Fruit fly (Drosophila melanogaster) whole organism, embryonic: ENCODE data around the gene CG44838.
A peak's percentile ranks its signal among the peaks of the same experiment; 100 is the strongest.

ENCODE experiments used
- Asciz ChIP-seq: fragments of 200-800 bp; sonication (Bioruptor generic); optimal IDR thresholded peaks from 2 replicates; lab custom pipeline; 2017; ENCODE audit warnings: missing biosample characterization, mild to moderate bottlenecking, missing genetic modification characterization, missing genetic modification reagents
- Bdp1 ChIP-seq: fragments of 200-800 bp; sonication (Bioruptor generic); optimal IDR thresholded peaks from 3 replicates; lab custom pipeline; 2016; ENCODE audit warnings: missing biosample characterization, missing genetic modification characterization
- BtbVII ChIP-seq: fragments of 200-800 bp; sonication (Bioruptor generic); optimal IDR thresholded peaks from 3 replicates; lab custom pipeline; 2017; ENCODE audit warnings: missing biosample characterization, mild to moderate bottlenecking, missing genetic modification characterization
- CG10147 ChIP-seq: fragments of 200-800 bp; sonication (Bioruptor generic); optimal IDR thresholded peaks from 2 replicates; lab custom pipeline; 2019; ENCODE audit warnings: missing biosample characterization, mild to moderate bottlenecking, missing genetic modification characterization, moderate library complexity
- CG10267 ChIP-seq: fragments of 200-800 bp; sonication (Bioruptor generic); optimal IDR thresholded peaks from 2 replicates; lab custom pipeline; 2018; ENCODE audit warnings: missing biosample characterization, mild to moderate bottlenecking, missing genetic modification characterization, moderate library complexity
- CG10959 ChIP-seq: fragments of 200-800 bp; sonication (Bioruptor generic); IDR thresholded peaks from 2 replicates; pipeline ENCODE4 v1.3.6; 2022; ENCODE audit warnings: missing biosample characterization, missing genetic modification characterization
- CG10979 ChIP-seq: fragments of 200-800 bp; sonication (Bioruptor generic); optimal IDR thresholded peaks from 2 replicates; lab custom pipeline; 2018; ENCODE audit warnings: missing biosample characterization, mild to moderate bottlenecking, missing genetic modification characterization, moderate library complexity
- CG12155 ChIP-seq: fragments of 200-800 bp; sonication (Bioruptor generic); optimal IDR thresholded peaks from 3 replicates; lab custom pipeline; 2016; ENCODE audit warnings: missing biosample characterization, missing genetic modification characterization
- CG14667 ChIP-seq: fragments of 200-800 bp; sonication (Bioruptor generic); IDR thresholded peaks from 2 replicates; pipeline ENCODE4 v1.3.6; 2022; ENCODE audit warnings: missing biosample characterization, missing genetic modification characterization
- CG14860 ChIP-seq: fragments of 200-800 bp; sonication (Bioruptor generic); IDR thresholded peaks from 3 replicates; pipeline ENCODE4 v1.3.6; 2022; ENCODE audit warnings: missing biosample characterization, missing genetic modification characterization; ENCODE audit not compliant: partially characterized antibody
- CG15073 ChIP-seq: fragments of 200-800 bp; sonication (Bioruptor generic); optimal IDR thresholded peaks from 2 replicates; lab custom pipeline; 2016; ENCODE audit warnings: missing biosample characterization, missing genetic modification characterization
- CG1602 ChIP-seq: fragments of 200-800 bp; sonication (Bioruptor generic); optimal IDR thresholded peaks from 3 replicates; lab custom pipeline; 2016; ENCODE audit warnings: missing biosample characterization, missing genetic modification characterization
- CG17568 ChIP-seq: fragments of 200-800 bp; sonication (Bioruptor generic); optimal IDR thresholded peaks from 2 replicates; lab custom pipeline; 2018; ENCODE audit warnings: missing biosample characterization, mild to moderate bottlenecking, missing genetic modification characterization, moderate library complexity
- CG1832 ChIP-seq: fragments of 200-800 bp; sonication (Bioruptor generic); optimal IDR thresholded peaks from 2 replicates; lab custom pipeline; 2017; ENCODE audit warnings: missing biosample characterization, mild to moderate bottlenecking, missing genetic modification characterization, inconsistent platforms
- CG2129 ChIP-seq: fragments of 200-800 bp; sonication (Bioruptor generic); IDR thresholded peaks from 2 replicates; pipeline ENCODE4 v1.3.6; 2022; ENCODE audit warnings: missing biosample characterization, missing genetic modification characterization; ENCODE audit not compliant: partially characterized antibody
- CG2202 ChIP-seq: fragments of 200-800 bp; sonication (Bioruptor generic); optimal IDR thresholded peaks from 2 replicates; lab custom pipeline; 2018; ENCODE audit warnings: missing biosample characterization, mild to moderate bottlenecking, missing genetic modification characterization
- CG30403 ChIP-seq: fragments of 200-800 bp; sonication (Bioruptor generic); optimal IDR thresholded peaks from 3 replicates; lab custom pipeline; 2016; ENCODE audit warnings: missing biosample characterization, missing genetic modification characterization
- CG31224 ChIP-seq: fragments of 200-800 bp; sonication (Bioruptor generic); IDR thresholded peaks from 2 replicates; pipeline ENCODE4 v1.3.6; 2022; ENCODE audit warnings: missing biosample characterization, missing genetic modification characterization
- CG34422 ChIP-seq: fragments of 200-800 bp; sonication (Bioruptor generic); IDR thresholded peaks from 3 replicates; pipeline ENCODE4 v1.3.6; 2022; ENCODE audit warnings: missing biosample characterization, missing genetic modification characterization
- CG6813 ChIP-seq: fragments of 200-800 bp; sonication (Bioruptor generic); optimal IDR thresholded peaks from 2 replicates; lab custom pipeline; 2017; ENCODE audit warnings: missing biosample characterization, missing genetic modification characterization, mild to moderate bottlenecking, moderate library complexity, missing genetic modification reagents
- CG7963 ChIP-seq: fragments of 200-800 bp; sonication (Bioruptor generic); IDR thresholded peaks from 3 replicates; pipeline ENCODE4 v1.3.6; 2022; ENCODE audit warnings: missing biosample characterization, missing genetic modification characterization; ENCODE audit not compliant: partially characterized antibody
- Hr39 ChIP-seq: fragments of >200 bp; optimal IDR thresholded peaks from 2 replicates; lab custom pipeline; 2017
- Med ChIP-seq: fragments of 200-800 bp; sonication (Bioruptor generic); peaks from one replicate; lab custom pipeline; 2016; ENCODE audit warnings: missing biosample characterization, missing genetic modification characterization, mild to moderate bottlenecking, inconsistent platforms, moderate library complexity
- Oaz ChIP-seq: fragments of 200-800 bp; sonication (Bioruptor generic); IDR thresholded peaks from 2 replicates; pipeline ENCODE4 v1.3.6; 2022; ENCODE audit warnings: missing biosample characterization, missing genetic modification characterization
- Sin3A ChIP-seq: fragments of >200 bp; optimal IDR thresholded peaks from 2 replicates; lab custom pipeline; 2018
- Sox102F ChIP-seq: fragments of 200-800 bp; sonication (Bioruptor generic); optimal IDR thresholded peaks from 2 replicates; lab custom pipeline; 2018; ENCODE audit warnings: missing biosample characterization, mild to moderate bottlenecking, missing genetic modification characterization, moderate library complexity
- Stat92E ChIP-seq, 3 experiments: fragments of >200 bp in 2 of 3; fragments of 200-800 bp in 1 of 3; sonication (Bioruptor generic) in 1 of 3; optimal IDR thresholded peaks; 2 replicates each; lab custom pipeline; 2017 to 2019; ENCODE audit warnings: missing biosample characterization in 3 of 3, missing genetic modification characterization in 3 of 3, mild to moderate bottlenecking in 1 of 3, moderate library complexity in 1 of 3
- YL-1 ChIP-seq: fragments of 200-800 bp; sonication (Bioruptor generic); optimal IDR thresholded peaks from 3 replicates; lab custom pipeline; 2017; ENCODE audit warnings: missing biosample characterization, mild to moderate bottlenecking, missing genetic modification characterization
- al ChIP-seq: fragments of 200-800 bp; sonication (Bioruptor generic); IDR thresholded peaks from 2 replicates; pipeline ENCODE4 v1.3.6; 2022; ENCODE audit warnings: missing biosample characterization, missing genetic modification characterization
- aop ChIP-seq: fragments of 200-800 bp; sonication (Bioruptor generic); IDR thresholded peaks from 2 replicates; pipeline ENCODE4 v1.3.6; 2022; ENCODE audit warnings: missing biosample characterization, missing genetic modification characterization
- ato ChIP-seq: fragments of 200-800 bp; sonication (Bioruptor generic); IDR thresholded peaks from 2 replicates; pipeline ENCODE4 v1.3.6; 2022; ENCODE audit warnings: missing biosample characterization, missing genetic modification characterization; ENCODE audit not compliant: partially characterized antibody
- bcd ChIP-seq: fragments of 200-800 bp; sonication (Bioruptor generic); optimal IDR thresholded peaks from 2 replicates; lab custom pipeline; 2017; ENCODE audit warnings: missing biosample characterization, mild to moderate bottlenecking, missing genetic modification characterization
- bowl ChIP-seq: fragments of 200-800 bp; sonication (Bioruptor generic); IDR thresholded peaks from 2 replicates; pipeline ENCODE4 v1.3.6; 2022; ENCODE audit warnings: missing biosample characterization, missing genetic modification characterization
- br ChIP-seq: fragments of >200 bp; optimal IDR thresholded peaks from 2 replicates; lab custom pipeline; 2017
- bsh ChIP-seq, 2 experiments: fragments of 200-800 bp; sonication (Bioruptor generic); optimal IDR thresholded peaks; 2 replicates each; lab custom pipeline; 2017 to 2018; ENCODE audit warnings: mild to moderate bottlenecking in 2 of 2, missing biosample characterization in 2 of 2, missing genetic modification characterization in 2 of 2, moderate library complexity in 1 of 2
- cg ChIP-seq: fragments of 200-800 bp; sonication (Bioruptor generic); optimal IDR thresholded peaks from 3 replicates; lab custom pipeline; 2019; ENCODE audit warnings: missing biosample characterization, mild to moderate bottlenecking, missing genetic modification characterization, moderate library complexity
- chif ChIP-seq, 2 experiments: fragments of 200-800 bp; sonication (Bioruptor generic); optimal IDR thresholded peaks; 3 replicates each; lab custom pipeline; 2016; ENCODE audit warnings: missing biosample characterization in 2 of 2, missing genetic modification characterization in 2 of 2
- chn ChIP-seq: fragments of 200-800 bp; sonication (Bioruptor generic); optimal IDR thresholded peaks from 2 replicates; lab custom pipeline; 2016; ENCODE audit warnings: missing biosample characterization, missing genetic modification characterization
- ci ChIP-seq: fragments of 200-800 bp; sonication (Bioruptor generic); IDR thresholded peaks from 3 replicates; pipeline ENCODE4 v1.3.6; 2022; ENCODE audit warnings: missing biosample characterization, missing genetic modification characterization
- dmrt99B ChIP-seq: fragments of 200-800 bp; sonication (Bioruptor generic); optimal IDR thresholded peaks from 2 replicates; lab custom pipeline; 2018; ENCODE audit warnings: missing biosample characterization, mild to moderate bottlenecking, missing genetic modification characterization, moderate library complexity
- fru ChIP-seq: fragments of >200 bp; optimal IDR thresholded peaks from 2 replicates; lab custom pipeline; 2017
- gfzf ChIP-seq: fragments of 200-800 bp; sonication (Bioruptor generic); optimal IDR thresholded peaks from 2 replicates; lab custom pipeline; 2016; ENCODE audit warnings: missing biosample characterization, mild to moderate bottlenecking, missing genetic modification characterization, moderate library complexity
- grn ChIP-seq: fragments of 200-800 bp; sonication (Bioruptor generic); optimal IDR thresholded peaks from 3 replicates; lab custom pipeline; 2017; ENCODE audit warnings: missing biosample characterization, missing genetic modification characterization
- kay ChIP-seq: fragments of 200-800 bp; sonication (Bioruptor generic); optimal IDR thresholded peaks from 2 replicates; lab custom pipeline; 2016; ENCODE audit warnings: missing biosample characterization, missing genetic modification characterization
- nerfin-1 ChIP-seq: fragments of 200-800 bp; sonication (Bioruptor generic); optimal IDR thresholded peaks from 3 replicates; lab custom pipeline; 2019; ENCODE audit warnings: missing biosample characterization, mild to moderate bottlenecking, missing genetic modification characterization, moderate library complexity
- peb ChIP-seq: fragments of 200-800 bp; sonication (Bioruptor generic); IDR thresholded peaks from 2 replicates; pipeline ENCODE4 v1.3.6; 2022; ENCODE audit warnings: missing biosample characterization, missing genetic modification characterization
- prd ChIP-seq, 3 experiments: fragments of >200 bp in 2 of 3; fragments of 200-800 bp in 1 of 3; sonication (Bioruptor generic) in 1 of 3; optimal IDR thresholded peaks in 2 of 3; IDR thresholded peaks in 1 of 3; 2 replicates in 2 of 3; 3 replicates in 1 of 3; pipeline versions ENCODE4 v1.3.6 to Lab custom; 2017 to 2022; ENCODE audit warnings: missing biosample characterization in 1 of 3, missing genetic modification characterization in 1 of 3
- pum ChIP-seq: fragments of 200-800 bp; sonication (Bioruptor generic); optimal IDR thresholded peaks from 2 replicates; lab custom pipeline; 2016; ENCODE audit warnings: missing biosample characterization, missing genetic modification characterization
- unpg ChIP-seq: fragments of 200-800 bp; sonication (Bioruptor generic); optimal IDR thresholded peaks from 3 replicates; lab custom pipeline; 2018; ENCODE audit warnings: missing biosample characterization, mild to moderate bottlenecking, missing genetic modification characterization, moderate library complexity
- wdn ChIP-seq: fragments of 200-800 bp; sonication (Bioruptor generic); IDR thresholded peaks from 2 replicates; pipeline ENCODE4 v1.3.6; 2022; ENCODE audit warnings: missing biosample characterization, missing genetic modification characterization
- zen2 ChIP-seq: fragments of 200-800 bp; sonication (Bioruptor generic); IDR thresholded peaks from 3 replicates; pipeline ENCODE4 v1.3.6; 2022; ENCODE audit warnings: missing biosample characterization, missing genetic modification characterization; ENCODE audit not compliant: partially characterized antibody

CG44838 gene

DNA sequence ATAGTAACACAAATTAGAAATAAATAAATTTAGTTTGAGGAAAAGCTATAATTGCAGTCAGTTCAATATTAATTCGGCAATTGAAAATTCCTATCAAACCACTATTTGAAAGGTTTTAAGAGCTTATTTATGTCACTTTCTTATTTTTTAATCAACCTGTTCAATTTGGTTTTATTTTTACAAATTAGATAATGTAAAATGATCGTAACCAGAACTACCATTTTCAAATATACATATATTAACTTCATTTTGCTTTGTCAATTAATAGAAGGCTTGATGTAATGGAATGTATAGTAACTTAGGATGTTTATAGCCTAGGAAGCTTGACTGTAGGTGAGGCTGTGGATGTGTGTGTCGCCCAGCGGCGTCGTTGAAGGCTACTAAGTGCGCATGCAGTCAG, 5.7 kb downstream of the CG44838 start (continued):
- TF ChIP-seq aop (GFP tag; lab: Robert Waterston, UW) (no peak), CG17568 (GFP tag; lab: Kevin White, UChicago) (no peak), CG10267 (tag; lab: Kevin White, UChicago) (peak; percentile 1), CG14860 (GFP tag; lab: Robert Waterston, UW) (no peak), chn (no peak), CG7963 (GFP tag; lab: Robert Waterston, UW) (no peak), Hr39 (lab: Kevin White, UChicago) (no peak), dmrt99B (tag; lab: Kevin White, UChicago) (peak; percentile 60), CG2202 (tag; lab: Kevin White, UChicago) (no peak), CG6813 (no peak), bcd (GFP tag; lab: Kevin White, UChicago) (peak; percentile 3), ato (GFP tag; lab: Robert Waterston, UW) (no peak), Stat92E (GFP tag; optimal IDR thresholded peaks at IDR 0.05; lab: Kevin White, UChicago) (no peak), CG1832 (GFP tag; lab: Kevin White, UChicago) (no peak), Sox102F (GFP tag; lab: Kevin White, UChicago) (peak; percentile 38), chif (GFP tag; optimal IDR thresholded peaks at IDR 0.05; lab: Kevin White, UChicago) (no peak), bowl (no peak), CG10959 (no peak), Bdp1 (GFP tag; lab: Kevin White, UChicago) (no peak), YL-1 (no peak), CG1602 (GFP tag; lab: Kevin White, UChicago) (peak; percentile 4), CG34422 (no peak), CG12155 (GFP tag; lab: Kevin White, UChicago) (no peak), Med (peak; percentile 55), ci (GFP tag; lab: Robert Waterston, UW) (no peak), BtbVII (no peak), al (GFP tag; lab: Robert Waterston, UW) (no peak), CG10147 (GFP tag; lab: Kevin White, UChicago) (peak; percentile 34), bsh (GFP tag; optimal IDR thresholded peaks at IDR 0.05; lab: Kevin White, UChicago) (peak in 1 of 2 experiments; percentile 29), Asciz (peak; percentile 7), fru (lab: Kevin White, UChicago) (no peak), Sin3A (lab: Kevin White, UChicago) (no peak), CG14667 (GFP tag; lab: Robert Waterston, UW) (no peak), CG30403 (GFP tag; lab: Kevin White, UChicago) (peak; percentile 45), unpg (peak; percentile 27), CG10979 (tag; lab: Kevin White, UChicago) (no peak), cg (no peak), CG2129 (no peak), gfzf (GFP tag; lab: Kevin White, UChicago) (no peak), nerfin-1 (tag; lab: Kevin White, UChicago) (peak; percentile 34), CG15073 (no peak), kay (no peak), br (lab: Kevin White, UChicago) (no peak), wdn (no peak), peb (GFP tag; lab: Robert Waterston, UW) (no peak), CG31224 (GFP tag; lab: Robert Waterston, UW) (no peak), prd (optimal IDR thresholded peaks at IDR 0.05; lab: Kevin White, UChicago) (no peak), prd (GFP tag; IDR thresholded peaks at IDR 0.05; lab: Robert Waterston, UW) (0 out of 3 replicates have a peak, but pooled peaks have one; percentile 10), pum (GFP tag; lab: Kevin White, UChicago) (no peak), zen2 (GFP tag; lab: Robert Waterston, UW) (no peak), grn (GFP tag; lab: Kevin White, UChicago) (no peak), Oaz (GFP tag; lab: Robert Waterston, UW) (no peak)
